Worm (Caenorhabditis elegans) whole organism, mixed stage, embryonic: ENCODE data around the gene srsx-31.
"Not testable (repeated sequence)": the region's sequence is repeated elsewhere in the genome, so short reads cannot be mapped to it uniquely, and the experiment has no call there.

Experiments used
- M03D4.4 ChIP-seq: sonication (generic microtip); optimal IDR thresholded peaks from 2 replicates; lab custom pipeline; 2017; ENCODE audit warnings: mild to moderate bottlenecking, missing genetic modification characterization, missing compliant biosample characterization
- bed-3 ChIP-seq: fragments of 200-800 bp; sonication (Bioruptor generic); optimal IDR thresholded peaks from 3 replicates; lab custom pipeline; 2018; ENCODE audit warnings: mild to moderate bottlenecking, missing genetic modification characterization, moderate library complexity, missing compliant biosample characterization
- ceh-43 ChIP-seq: fragments of 200-800 bp; sonication (Bioruptor generic); optimal IDR thresholded peaks from 2 replicates; lab custom pipeline; 2018; ENCODE audit warnings: mild to moderate bottlenecking, missing genetic modification characterization, moderate library complexity, missing compliant biosample characterization
- ceh-83 ChIP-seq: fragments of 200-800 bp; sonication (Bioruptor generic); optimal IDR thresholded peaks from 2 replicates; lab custom pipeline; 2018; ENCODE audit warnings: mild to moderate bottlenecking, missing genetic modification characterization, missing compliant biosample characterization
- cnd-1 ChIP-seq: fragments of 200-800 bp; sonication (Bioruptor generic); optimal IDR thresholded peaks from 2 replicates; lab custom pipeline; 2018; ENCODE audit warnings: mild to moderate bottlenecking, missing genetic modification characterization, missing compliant biosample characterization
- drap-1 ChIP-seq: fragments of 200-800 bp; sonication (Bioruptor generic); optimal IDR thresholded peaks from 3 replicates; lab custom pipeline; 2018; ENCODE audit warnings: mild to moderate bottlenecking, missing genetic modification characterization, missing compliant biosample characterization
- elt-1 ChIP-seq: sonication (generic microtip); optimal IDR thresholded peaks from 2 replicates; lab custom pipeline; 2017; ENCODE audit warnings: missing genetic modification characterization, mild to moderate bottlenecking, missing compliant biosample characterization, antibody characterized with exemption, moderate library complexity, borderline replicate concordance; ENCODE audit not compliant: insufficient read depth
- elt-3 ChIP-seq: fragments of 150-350 bp; optimal IDR thresholded peaks from 2 replicates; lab custom pipeline; 2014; ENCODE audit warnings: missing biosample characterization, missing genetic modification characterization
- hlh-1 ChIP-seq: fragments of 150-350 bp; optimal IDR thresholded peaks from 2 replicates; lab custom pipeline; 2014; ENCODE audit warnings: missing biosample characterization, missing genetic modification reagents, missing genetic modification characterization
- lin-13 ChIP-seq: fragments of 150-350 bp; optimal IDR thresholded peaks from 2 replicates; lab custom pipeline; 2014; ENCODE audit warnings: missing biosample characterization, missing genetic modification characterization
- mab-5 ChIP-seq: fragments of 150-350 bp; optimal IDR thresholded peaks from 2 replicates; lab custom pipeline; 2014; ENCODE audit warnings: missing biosample characterization, missing genetic modification characterization
- mep-1 ChIP-seq: fragments of 150-350 bp; optimal IDR thresholded peaks from 2 replicates; lab custom pipeline; 2017; ENCODE audit warnings: missing biosample characterization, missing genetic modification reagents, missing genetic modification characterization, inconsistent platforms
- mls-2 ChIP-seq: sonication (generic microtip); optimal IDR thresholded peaks from 2 replicates; lab custom pipeline; 2016; ENCODE audit warnings: mild to moderate bottlenecking, missing genetic modification characterization, moderate library complexity, missing compliant biosample characterization
- nhr-12 ChIP-seq: fragments of 150-350 bp; optimal IDR thresholded peaks from 2 replicates; lab custom pipeline; 2014; ENCODE audit warnings: missing biosample characterization, missing genetic modification characterization
- nhr-237 ChIP-seq: fragments of 150-350 bp; optimal IDR thresholded peaks from 2 replicates; lab custom pipeline; 2014; ENCODE audit warnings: missing biosample characterization, missing genetic modification characterization
- nhr-28 ChIP-seq: fragments of 150-350 bp; optimal IDR thresholded peaks from 2 replicates; lab custom pipeline; 2014; ENCODE audit warnings: missing biosample characterization, missing genetic modification characterization
- nhr-76 ChIP-seq: sonication (generic microtip); optimal IDR thresholded peaks from 2 replicates; lab custom pipeline; 2017; ENCODE audit warnings: missing biosample characterization, missing genetic modification characterization
- pha-4 ChIP-seq: fragments of 150-350 bp; optimal IDR thresholded peaks from 2 replicates; lab custom pipeline; 2018; ENCODE audit warnings: missing biosample characterization, missing genetic modification reagents, missing genetic modification characterization
- sem-2 ChIP-seq: fragments of 200-800 bp; sonication (Bioruptor generic); optimal IDR thresholded peaks from 2 replicates; lab custom pipeline; 2018; ENCODE audit warnings: mild to moderate bottlenecking, missing genetic modification characterization, missing compliant biosample characterization
- snpc-4 ChIP-seq: fragments of 150-350 bp; optimal IDR thresholded peaks from 2 replicates; lab custom pipeline; 2014; ENCODE audit warnings: missing biosample characterization, missing genetic modification characterization
- sptf-1 ChIP-seq: sonication (generic microtip); optimal IDR thresholded peaks from 2 replicates; lab custom pipeline; 2017; ENCODE audit warnings: mild to moderate bottlenecking, missing genetic modification characterization, moderate library complexity, missing compliant biosample characterization
- unc-120 ChIP-seq: sonication (generic microtip); optimal IDR thresholded peaks from 2 replicates; lab custom pipeline; 2017; ENCODE audit warnings: missing genetic modification characterization, missing compliant biosample characterization; ENCODE audit not compliant: poor library complexity, severe bottlenecking
- unc-39 ChIP-seq: fragments of 150-350 bp; optimal IDR thresholded peaks from 2 replicates; lab custom pipeline; 2014; ENCODE audit warnings: missing biosample characterization, missing genetic modification characterization
- unc-62 ChIP-seq: fragments of 150-350 bp; optimal IDR thresholded peaks from 2 replicates; lab custom pipeline; 2014; ENCODE audit warnings: missing biosample characterization, missing genetic modification reagents, missing genetic modification characterization
- zip-8 ChIP-seq: fragments of 150-350 bp; optimal IDR thresholded peaks from 2 replicates; lab custom pipeline; 2014; ENCODE audit warnings: missing biosample characterization, missing genetic modification characterization
- ztf-11 ChIP-seq: fragments of 150-350 bp; optimal IDR thresholded peaks from 2 replicates; lab custom pipeline; 2014; ENCODE audit warnings: missing biosample characterization, missing genetic modification characterization

The srsx-31 gene

ce11 chrV:11298632-11299031 is 43.8 kb upstream of the srsx-31 start, which contains the start of gene T03F7.5:
Gene T03F7.5, minus strand, starts transcription at chrV:11298732.
- TF ChIP-seq nhr-76 (tag; lab: Kevin White, UChicago), result no peak
- no peak for TF ChIP-seq lin-13 (tag; lab: Kevin White, UChicago)
- no peak for TF ChIP-seq elt-1 (tag; lab: Kevin White, UChicago)
- no peak for TF ChIP-seq sem-2 (GFP tag; lab: Kevin White, UChicago)
- TF ChIP-seq mls-2, result no peak
- TF ChIP-seq zip-8 (tag; lab: Kevin White, UChicago), result no peak
- TF ChIP-seq mep-1 (tag; lab: Kevin White, UChicago), result no peak
- TF ChIP-seq hlh-1 (tag; lab: Kevin White, UChicago), result no peak
- no peak for TF ChIP-seq snpc-4 (tag; lab: Kevin White, UChicago)
- no peak for TF ChIP-seq cnd-1
- no peak for TF ChIP-seq ztf-11 (tag; lab: Kevin White, UChicago)
- no peak for TF ChIP-seq unc-62 (GFP tag; lab: Kevin White, UChicago)

ce11 chrV:11294393-11294792 is 39.5 kb upstream of the srsx-31 start, which contains the start of gene T03F7.6:
Gene T03F7.6, plus strand, starts transcription at chrV:11294693.
- no peak for TF ChIP-seq drap-1 (GFP tag; lab: Kevin White, UChicago)
- TF ChIP-seq, all 35 proteins: peak for 0

ce11 chrV:11292682-11293081 is 37.8 kb upstream of the srsx-31 start:
- TF ChIP-seq lin-13 (tag; lab: Kevin White, UChicago), result no peak
- TF ChIP-seq M03D4.4, result no peak
- no peak for TF ChIP-seq elt-1 (tag; lab: Kevin White, UChicago)
- TF ChIP-seq ceh-83 (GFP tag; lab: Kevin White, UChicago), result no peak
- TF ChIP-seq mep-1 (tag; lab: Kevin White, UChicago), result no peak
- no peak for TF ChIP-seq mab-5 (tag; lab: Kevin White, UChicago)
- no peak for TF ChIP-seq ceh-43 (GFP tag; lab: Kevin White, UChicago)
- no peak for TF ChIP-seq nhr-12
- TF ChIP-seq nhr-237 (tag; lab: Kevin White, UChicago), result no peak

DNA sequence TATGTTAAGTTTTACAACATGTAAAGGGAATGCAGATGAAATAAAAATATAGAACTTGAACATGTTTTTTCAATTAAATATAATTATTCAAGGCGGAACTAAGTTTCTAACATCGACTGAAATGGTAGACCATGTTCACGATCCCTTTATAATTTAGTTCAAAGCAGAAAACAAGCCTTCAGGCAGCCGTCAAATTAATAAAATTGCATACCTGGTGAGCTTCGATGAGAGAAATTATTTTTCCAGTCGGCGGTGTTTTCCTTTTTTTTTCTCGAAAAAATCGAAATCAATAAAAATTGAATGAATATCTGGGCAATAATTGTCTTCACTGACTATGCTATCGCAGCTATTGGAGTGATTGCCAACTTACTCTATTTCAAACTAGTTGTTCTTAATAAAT is 36.0 kb upstream of the srsx-31 start, which contains the start of gene C03E10.1:
Gene C03E10.1, plus strand, starts transcription at position 301 of the 400 bp plus-strand sequence.
- TF ChIP-seq lin-13 (tag; lab: Kevin White, UChicago) (no peak), sem-2 (GFP tag; lab: Kevin White, UChicago) (no peak), ztf-11 (tag; lab: Kevin White, UChicago) (no peak), bed-3 (GFP tag; lab: Kevin White, UChicago) (no peak), mab-5 (tag; lab: Kevin White, UChicago) (no peak), nhr-28 (tag; lab: Kevin White, UChicago) (no peak), elt-3 (no peak)

ce11 chrV:11286114-11286513 is 31.2 kb upstream of the srsx-31 start, which contains the start of gene C03E10.3:
Gene C03E10.3, plus strand, starts transcription at chrV:11286414.
- TF ChIP-seq pha-4, zip-8, nhr-237 (tag; lab: Kevin White, UChicago): not testable (repeated sequence)

ce11 chrV:11282272-11282671 is 27.4 kb upstream of the srsx-31 start, which contains the start of gene gly-20:
Gene gly-20, plus strand, starts transcription at chrV:11282572.
- TF ChIP-seq sptf-1 (tag; lab: Kevin White, UChicago) (no peak), cnd-1 (no peak), unc-120 (no peak), drap-1 (GFP tag; lab: Kevin White, UChicago) (no peak), elt-1 (tag; lab: Kevin White, UChicago) (no peak), unc-39 (tag; lab: Kevin White, UChicago) (no peak), ceh-83 (GFP tag; lab: Kevin White, UChicago) (no peak), sem-2 (GFP tag; lab: Kevin White, UChicago) (no peak)
